Fruit fly (Drosophila melanogaster) whole organism, prepupa: ENCODE measurements around the gene CG33342.

Source experiments
- Blimp-1 ChIP-seq: fragments of 200-800 bp; sonication (Bioruptor generic); optimal IDR thresholded peaks from 3 replicates; lab custom pipeline; 2017; ENCODE audit warnings: missing biosample characterization, missing genetic modification characterization, mild to moderate bottlenecking, moderate library complexity, missing genetic modification reagents
- CG10631 ChIP-seq: fragments of 200-800 bp; sonication (Bioruptor generic); optimal IDR thresholded peaks from 2 replicates; lab custom pipeline; 2016; ENCODE audit warnings: missing biosample characterization, missing genetic modification characterization
- CG11902 ChIP-seq: fragments of 200-800 bp; sonication (Bioruptor generic); optimal IDR thresholded peaks from 3 replicates; lab custom pipeline; 2016; ENCODE audit warnings: missing biosample characterization, missing genetic modification characterization
- CG15336 ChIP-seq: fragments of 200-800 bp; sonication (Bioruptor generic); IDR thresholded peaks from 2 replicates; pipeline ENCODE4 v1.3.6; 2022; ENCODE audit warnings: missing biosample characterization, missing genetic modification characterization
- CG16779 ChIP-seq: fragments of 200-800 bp; sonication (Bioruptor generic); optimal IDR thresholded peaks from 3 replicates; lab custom pipeline; 2017; ENCODE audit warnings: missing biosample characterization, mild to moderate bottlenecking, missing genetic modification characterization
- CG34406 ChIP-seq: fragments of 200-800 bp; sonication (Bioruptor generic); optimal IDR thresholded peaks from 3 replicates; lab custom pipeline; 2016; ENCODE audit warnings: missing biosample characterization, missing genetic modification characterization
- CG4318 ChIP-seq: fragments of 200-800 bp; sonication (Bioruptor generic); optimal IDR thresholded peaks from 3 replicates; lab custom pipeline; 2017; ENCODE audit warnings: missing biosample characterization, mild to moderate bottlenecking, missing genetic modification characterization
- CG6163 ChIP-seq: fragments of 200-800 bp; sonication (Bioruptor generic); IDR thresholded peaks from 3 replicates; pipeline ENCODE4 v1.3.6; 2022; ENCODE audit warnings: missing biosample characterization, missing genetic modification characterization
- CG6792 ChIP-seq: fragments of 200-800 bp; sonication (Bioruptor generic); optimal IDR thresholded peaks from 3 replicates; lab custom pipeline; 2016; ENCODE audit warnings: missing biosample characterization, missing genetic modification characterization
- CG8632 ChIP-seq: fragments of 200-800 bp; sonication (Bioruptor generic); optimal IDR thresholded peaks from 3 replicates; lab custom pipeline; 2016; ENCODE audit warnings: missing biosample characterization, missing genetic modification characterization
- Eip93F ChIP-seq: fragments of 200-800 bp; sonication (Bioruptor generic); optimal IDR thresholded peaks from 2 replicates; lab custom pipeline; 2016; ENCODE audit warnings: missing biosample characterization, mild to moderate bottlenecking, missing genetic modification characterization
- Ets21C ChIP-seq: fragments of 200-800 bp; sonication (Bioruptor generic); optimal IDR thresholded peaks from 3 replicates; lab custom pipeline; 2016; ENCODE audit warnings: missing biosample characterization, missing genetic modification characterization
- Gug ChIP-seq: fragments of 200-800 bp; sonication (Bioruptor generic); IDR thresholded peaks from 2 replicates; pipeline ENCODE4 v1.3.6; 2022; ENCODE audit warnings: missing biosample characterization, missing genetic modification characterization
- Hr38 ChIP-seq: sonication (Bioruptor generic); optimal IDR thresholded peaks from 2 replicates; lab custom pipeline; 2016; ENCODE audit warnings: missing biosample characterization, missing genetic modification characterization
- Hr4 ChIP-seq: fragments of 200-800 bp; sonication (Bioruptor generic); optimal IDR thresholded peaks from 3 replicates; lab custom pipeline; 2016; ENCODE audit warnings: missing biosample characterization, missing genetic modification characterization
- Lpt ChIP-seq: fragments of 200-800 bp; sonication (Bioruptor generic); optimal IDR thresholded peaks from 3 replicates; lab custom pipeline; 2016; ENCODE audit warnings: missing biosample characterization, missing genetic modification characterization
- Met ChIP-seq: fragments of 200-800 bp; sonication (Bioruptor generic); optimal IDR thresholded peaks from 3 replicates; lab custom pipeline; 2016; ENCODE audit warnings: missing biosample characterization, missing genetic modification characterization
- OdsH ChIP-seq: fragments of 200-800 bp; sonication (Bioruptor generic); optimal IDR thresholded peaks from 3 replicates; lab custom pipeline; 2016; ENCODE audit warnings: missing biosample characterization, missing genetic modification characterization
- Sox102F ChIP-seq: fragments of 200-800 bp; sonication (Bioruptor generic); optimal IDR thresholded peaks from 2 replicates; lab custom pipeline; 2016; ENCODE audit warnings: missing biosample characterization, mild to moderate bottlenecking, missing genetic modification characterization
- Sox14 ChIP-seq: fragments of 200-800 bp; sonication (Bioruptor generic); optimal IDR thresholded peaks from 3 replicates; lab custom pipeline; 2016; ENCODE audit warnings: missing biosample characterization, missing genetic modification characterization
- achi ChIP-seq: fragments of 200-800 bp; sonication (Bioruptor generic); optimal IDR thresholded peaks from 3 replicates; lab custom pipeline; 2016; ENCODE audit warnings: missing biosample characterization, missing genetic modification characterization
- dac ChIP-seq: fragments of 200-800 bp; sonication (Bioruptor generic); optimal IDR thresholded peaks from 2 replicates; lab custom pipeline; 2017; ENCODE audit warnings: missing biosample characterization, mild to moderate bottlenecking, missing genetic modification characterization
- dsx ChIP-seq: fragments of 200-800 bp; optimal IDR thresholded peaks from 3 replicates; lab custom pipeline; 2019; ENCODE audit warnings: missing biosample characterization, mild to moderate bottlenecking, missing genetic modification characterization, moderate library complexity; ENCODE audit not compliant: poor library complexity, severe bottlenecking
- eg ChIP-seq: fragments of 200-800 bp; sonication (Bioruptor generic); IDR thresholded peaks from 3 replicates; pipeline ENCODE4 v1.3.6; 2022; ENCODE audit warnings: missing biosample characterization, missing genetic modification characterization
- fd85E ChIP-seq: fragments of 200-800 bp; sonication (Bioruptor generic); optimal IDR thresholded peaks from 3 replicates; lab custom pipeline; 2016; ENCODE audit warnings: missing biosample characterization, missing genetic modification characterization
- fkh ChIP-seq: fragments of 200-800 bp; sonication (Bioruptor generic); optimal IDR thresholded peaks from 3 replicates; lab custom pipeline; 2017; ENCODE audit warnings: missing biosample characterization, mild to moderate bottlenecking, missing genetic modification characterization, moderate library complexity
- lz ChIP-seq: fragments of 200-800 bp; sonication (Bioruptor generic); optimal IDR thresholded peaks from 3 replicates; lab custom pipeline; 2016; ENCODE audit warnings: missing biosample characterization, missing genetic modification characterization
- net ChIP-seq: fragments of 200-800 bp; sonication (Bioruptor generic); optimal IDR thresholded peaks from 3 replicates; lab custom pipeline; 2016; ENCODE audit warnings: missing biosample characterization, missing genetic modification characterization
- salr ChIP-seq, 2 experiments: fragments of 200-800 bp; sonication (Bioruptor generic); optimal IDR thresholded peaks; 3 replicates each; lab custom pipeline; 2016 to 2018; ENCODE audit warnings: missing biosample characterization in 2 of 2, missing genetic modification characterization in 2 of 2, mild to moderate bottlenecking in 1 of 2
- spab ChIP-seq: fragments of 200-800 bp; sonication (Bioruptor generic); optimal IDR thresholded peaks from 2 replicates; lab custom pipeline; 2017; ENCODE audit warnings: missing biosample characterization, mild to moderate bottlenecking, missing genetic modification characterization, missing genetic modification reagents
- ss ChIP-seq, 2 experiments: fragments of 200-800 bp; sonication (Bioruptor generic); optimal IDR thresholded peaks; 2 replicates in 1 of 2; 3 replicates in 1 of 2; lab custom pipeline; 2017 to 2018; ENCODE audit warnings: mild to moderate bottlenecking in 2 of 2, missing biosample characterization in 2 of 2, missing genetic modification characterization in 2 of 2, moderate library complexity in 1 of 2
- topi ChIP-seq: fragments of 200-800 bp; sonication (Bioruptor generic); optimal IDR thresholded peaks from 3 replicates; lab custom pipeline; 2016; ENCODE audit warnings: missing biosample characterization, missing genetic modification characterization
- vri ChIP-seq: fragments of 200-800 bp; sonication (Bioruptor generic); optimal IDR thresholded peaks from 3 replicates; lab custom pipeline; 2016; ENCODE audit warnings: missing biosample characterization, mild to moderate bottlenecking, missing genetic modification characterization

CG33342 gene

DNA sequence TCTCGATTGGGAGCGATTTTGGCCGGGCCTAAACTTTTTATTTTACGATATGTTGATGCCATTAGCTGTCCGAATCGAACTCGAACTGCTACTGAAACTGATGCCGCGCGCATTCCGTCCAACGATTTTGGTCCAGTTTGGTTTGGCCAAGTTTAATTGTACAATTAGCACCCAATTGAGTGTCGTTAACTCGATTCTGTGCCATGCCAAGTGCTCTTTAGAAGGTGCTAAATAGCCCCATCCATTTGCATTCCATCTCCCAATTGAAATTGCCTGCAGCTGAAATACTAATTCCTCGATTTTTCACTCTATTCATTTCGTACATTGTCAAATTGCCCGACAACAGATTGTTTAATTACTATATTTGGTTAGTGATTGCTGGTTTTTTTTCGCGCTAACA, 1.1 kb upstream of the CG33342 start, which contains the start of gene CG17781:
Gene CG17781, minus strand, starts transcription at position 101 of the 400 bp plus-strand sequence.
- TF ChIP-seq fd85E (GFP tag; lab: Kevin White, UChicago) (no peak), spab (GFP tag; lab: Kevin White, UChicago) (no peak), dsx (no peak), CG4318 (GFP tag; lab: Kevin White, UChicago) (no peak), CG6163 (GFP tag; lab: Robert Waterston, UW) (no peak), Sox14 (GFP tag; lab: Kevin White, UChicago) (no peak), fkh (GFP tag; lab: Kevin White, UChicago) (no peak), OdsH (GFP tag; lab: Kevin White, UChicago) (no peak), CG11902 (GFP tag; lab: Kevin White, UChicago) (no peak), Sox102F (GFP tag; lab: Kevin White, UChicago) (no peak), achi (GFP tag; lab: Kevin White, UChicago) (no peak)

DNA sequence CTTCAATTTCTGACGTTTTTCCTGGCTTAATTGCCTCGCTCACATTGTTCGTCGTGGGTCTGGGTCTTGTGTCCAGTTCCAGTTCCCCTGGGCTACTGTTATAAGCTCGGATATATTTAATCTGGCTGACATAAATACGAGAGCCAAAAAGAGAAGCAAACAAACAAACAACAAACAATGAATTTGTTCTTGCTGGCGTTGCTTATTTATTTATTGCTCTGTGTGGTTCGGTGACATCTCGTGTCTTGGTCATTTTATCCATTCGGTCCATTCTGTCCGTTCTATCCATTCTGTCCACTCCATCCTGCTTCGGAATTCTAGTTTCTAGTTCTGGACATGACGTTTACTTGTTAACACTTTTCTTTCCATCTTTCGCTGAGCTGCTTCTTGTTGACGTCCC, 8.3 kb downstream of the CG33342 start, which contains the start of gene CG17780:
Gene CG17780, minus strand, starts transcription at position 101 of the 400 bp plus-strand sequence.
- TF ChIP-seq Hr38 (no peak), CG34406 (no peak), salr (GFP tag; optimal IDR thresholded peaks at IDR 0.05; lab: Kevin White, UChicago) (no peak), topi (GFP tag; lab: Kevin White, UChicago) (no peak), Ets21C (no peak), vri (GFP tag; lab: Kevin White, UChicago) (no peak), ss (GFP tag; optimal IDR thresholded peaks at IDR 0.05; lab: Kevin White, UChicago) (no peak)

DNA sequence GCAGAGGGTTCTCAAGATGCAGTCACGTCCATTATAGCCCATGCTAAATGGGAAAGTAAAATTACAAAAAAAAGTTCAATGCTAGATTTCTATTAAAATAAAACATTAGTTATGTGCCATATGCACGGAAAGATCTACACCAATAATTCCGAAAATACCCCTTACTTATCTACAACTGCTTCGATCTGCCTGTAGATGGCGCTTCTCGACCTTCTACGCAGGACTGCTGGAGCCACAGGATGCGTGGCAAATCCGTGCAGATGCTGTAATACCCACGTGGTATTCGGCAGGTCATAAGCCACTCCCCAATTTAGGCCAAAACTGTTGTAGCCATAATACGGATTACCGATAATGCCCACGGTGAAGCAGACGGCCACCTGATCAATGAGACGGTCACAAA, 9.8 kb downstream of the CG33342 start:
- no peak for TF ChIP-seq Lpt
- no peak for TF ChIP-seq CG15336 (GFP tag; lab: Robert Waterston, UW)
- no peak for TF ChIP-seq CG10631 (GFP tag; lab: Kevin White, UChicago)
- no peak for TF ChIP-seq dac
- no peak for TF ChIP-seq eg (GFP tag; lab: Robert Waterston, UW)
- no peak for TF ChIP-seq fkh (GFP tag; lab: Kevin White, UChicago)
- no peak for TF ChIP-seq vri (GFP tag; lab: Kevin White, UChicago)
- no peak for TF ChIP-seq lz
- no peak for TF ChIP-seq Met (GFP tag; lab: Kevin White, UChicago)
- TF ChIP-seq achi (GFP tag; lab: Kevin White, UChicago): no peak
- TF ChIP-seq Eip93F (GFP tag; lab: Kevin White, UChicago): no peak
- TF ChIP-seq CG8632 (GFP tag; lab: Kevin White, UChicago): no peak

DNA sequence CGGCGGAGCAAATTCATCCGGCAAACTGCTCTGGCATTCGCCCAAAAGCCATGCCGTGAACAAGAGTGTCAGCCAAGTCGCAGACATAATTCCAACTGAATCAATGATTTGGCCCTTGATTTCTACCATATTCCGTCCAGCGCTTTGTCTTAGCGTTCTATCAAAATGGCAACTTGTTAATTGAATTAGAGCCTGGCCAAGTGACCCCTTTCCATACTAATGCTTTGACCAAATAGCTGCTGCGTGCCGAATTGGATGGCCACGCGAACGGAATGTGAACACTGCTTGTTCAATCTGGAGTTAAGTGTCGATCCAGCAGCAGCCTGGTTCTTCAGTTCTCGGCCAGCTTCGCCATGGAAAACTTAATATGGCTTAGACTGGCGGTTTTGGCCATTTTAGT, 13.6 kb downstream of the CG33342 start, which contains the start of the genes CG5768 and CG13615:
Gene CG5768, minus strand, starts transcription at position 101 of the 400 bp plus-strand sequence.
Gene CG13615, plus strand, starts transcription at position 280 of the 400 bp plus-strand sequence.
- TF ChIP-seq Gug (no peak), net (GFP tag; lab: Kevin White, UChicago) (no peak), Sox14 (GFP tag; lab: Kevin White, UChicago) (no peak), CG16779 (tag; lab: Kevin White, UChicago) (no peak), Ets21C (no peak), CG6792 (GFP tag; lab: Kevin White, UChicago) (no peak), Hr4 (GFP tag; lab: Kevin White, UChicago) (no peak), Eip93F (GFP tag; lab: Kevin White, UChicago) (no peak), Blimp-1 (GFP tag; lab: Kevin White, UChicago) (no peak)
